Worm (Caenorhabditis elegans) whole organism, L4/young adult: ENCODE measurements around the gene gcy-8.

Source experiments
- W03F9.2 ChIP-seq: fragments of 150-350 bp; optimal IDR thresholded peaks from 2 replicates; lab custom pipeline; 2014; ENCODE audit warnings: missing biosample characterization, missing genetic modification characterization
- dao-5 ChIP-seq: sonication (generic microtip); optimal IDR thresholded peaks from 2 replicates; lab custom pipeline; 2016; ENCODE audit warnings: missing genotype, missing genetic modification characterization, moderate library complexity, missing compliant biosample characterization
- him-1 ChIP-seq: sonication (generic microtip); optimal IDR thresholded peaks from 2 replicates; lab custom pipeline; 2016; ENCODE audit warnings: missing genotype, missing genetic modification reagents, missing genetic modification characterization, missing compliant biosample characterization

DNA sequence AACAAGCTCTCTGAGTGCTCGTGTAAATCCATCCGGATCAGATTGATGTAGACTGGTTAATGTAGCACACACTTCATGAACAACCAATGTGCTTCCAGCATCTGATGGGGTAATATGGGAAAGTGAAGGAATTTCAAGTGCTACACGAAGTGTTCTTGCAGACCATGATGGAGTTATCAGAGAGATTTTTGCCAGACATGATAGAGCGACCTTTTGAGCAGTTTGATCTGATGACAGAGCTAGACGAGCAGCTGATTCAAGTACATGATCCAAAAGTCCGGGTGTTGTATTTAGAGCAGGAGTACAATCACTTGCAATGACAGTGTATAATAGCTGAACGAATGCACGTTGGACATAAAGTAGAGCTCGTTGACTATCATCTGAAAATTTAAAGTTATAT, 10.1 kb upstream of the gcy-8 start:
- TF ChIP-seq dao-5 (no peak), him-1 (tag; lab: Kevin White, UChicago) (no peak), W03F9.2 (tag; lab: Kevin White, UChicago) (no peak)
